Worm (Caenorhabditis elegans) whole organism, young adult: ENCODE results near the gene sqd-1.

Source experiments
- B0261.1 ChIP-seq: sonication (generic microtip); optimal IDR thresholded peaks from 2 replicates; lab custom pipeline; 2016; ENCODE audit warnings: mild to moderate bottlenecking, missing genetic modification characterization, moderate library complexity, missing compliant biosample characterization
- B0336.3 ChIP-seq: fragments of 200-800 bp; sonication (Bioruptor generic); IDR thresholded peaks from 2 replicates; pipeline ENCODE4 v1.3.6; 2022; ENCODE audit warnings: missing genetic modification characterization, missing compliant biosample characterization
- C06A6.2 ChIP-seq: fragments of 200-800 bp; sonication (Bioruptor generic); conservative IDR thresholded peaks from 2 replicates; pipeline ENCODE4 v1.3.6; 2022; ENCODE audit warnings: missing genetic modification characterization, missing compliant biosample characterization
- C17E4.6 ChIP-seq: fragments of 200-800 bp; sonication (Bioruptor generic); IDR thresholded peaks from 2 replicates; pipeline ENCODE4 v1.3.6; 2022; ENCODE audit warnings: missing genetic modification reagents, missing genetic modification characterization, missing compliant biosample characterization
- D2030.7 ChIP-seq: fragments of 200-800 bp; sonication (Bioruptor generic); IDR thresholded peaks from 2 replicates; pipeline ENCODE4 v1.3.6; 2022; ENCODE audit warnings: missing genetic modification reagents, missing genetic modification characterization, missing compliant biosample characterization
- F10E7.11 ChIP-seq: sonication (generic microtip); optimal IDR thresholded peaks from 2 replicates; lab custom pipeline; 2017; ENCODE audit warnings: mild to moderate bottlenecking, missing genetic modification characterization, moderate library complexity, missing compliant biosample characterization
- F22D6.2 ChIP-seq: sonication (generic microtip); optimal IDR thresholded peaks from 2 replicates; lab custom pipeline; 2016; ENCODE audit warnings: mild to moderate bottlenecking, missing genetic modification characterization, missing compliant biosample characterization
- F33H1.4 ChIP-seq: fragments of 200-800 bp; sonication (Bioruptor generic); IDR thresholded peaks from 2 replicates; pipeline ENCODE4 v1.3.6; 2022; ENCODE audit warnings: missing genetic modification reagents, missing genetic modification characterization, missing compliant biosample characterization
- F49E8.2 ChIP-seq: sonication (generic microtip); optimal IDR thresholded peaks from 3 replicates; lab custom pipeline; 2017; ENCODE audit warnings: missing genetic modification characterization, mild to moderate bottlenecking, missing compliant biosample characterization, antibody characterized with exemption, moderate library complexity; ENCODE audit not compliant: insufficient read depth
- F57C9.4 ChIP-seq: sonication (generic microtip); optimal IDR thresholded peaks from 2 replicates; lab custom pipeline; 2017; ENCODE audit warnings: mild to moderate bottlenecking, missing genetic modification characterization, missing compliant biosample characterization
- K12H6.12 ChIP-seq: fragments of 200-800 bp; sonication (Bioruptor generic); optimal IDR thresholded peaks from 2 replicates; lab custom pipeline; 2018; ENCODE audit warnings: mild to moderate bottlenecking, missing genetic modification characterization, missing compliant biosample characterization
- T07F8.4 ChIP-seq: sonication (generic microtip); optimal IDR thresholded peaks from 2 replicates; lab custom pipeline; 2016; ENCODE audit warnings: mild to moderate bottlenecking, missing genetic modification characterization, moderate library complexity, missing compliant biosample characterization
- T26A5.8 ChIP-seq: sonication (generic microtip); optimal IDR thresholded peaks from 2 replicates; lab custom pipeline; 2016; ENCODE audit warnings: missing genetic modification characterization, missing compliant biosample characterization
- Y53F4B.3 ChIP-seq: fragments of 200-800 bp; sonication (Bioruptor generic); IDR thresholded peaks from 2 replicates; pipeline ENCODE4 v1.3.6; 2022; ENCODE audit warnings: missing genetic modification reagents, missing genetic modification characterization, missing compliant biosample characterization
- Y53G8AR.9 ChIP-seq: fragments of 200-800 bp; sonication (Bioruptor generic); conservative IDR thresholded peaks from 2 replicates; pipeline ENCODE4 v1.3.6; 2022; ENCODE audit warnings: missing genetic modification reagents, missing genetic modification characterization, missing compliant biosample characterization
- akir-1 ChIP-seq: fragments of 200-800 bp; sonication (Bioruptor generic); optimal IDR thresholded peaks from 2 replicates; lab custom pipeline; 2018; ENCODE audit warnings: mild to moderate bottlenecking, missing genetic modification characterization, moderate library complexity, missing compliant biosample characterization
- attf-5 ChIP-seq: fragments of 200-800 bp; sonication (Bioruptor generic); optimal IDR thresholded peaks from 2 replicates; lab custom pipeline; 2018; ENCODE audit warnings: mild to moderate bottlenecking, missing genetic modification characterization, missing compliant biosample characterization
- bed-1 ChIP-seq: fragments of 200-800 bp; sonication (Bioruptor generic); IDR thresholded peaks from 2 replicates; pipeline ENCODE4 v1.3.6; 2022; ENCODE audit warnings: missing genetic modification reagents, missing genetic modification characterization, missing compliant biosample characterization
- ceh-40 ChIP-seq: fragments of 200-800 bp; sonication (Bioruptor generic); IDR thresholded peaks from 2 replicates; pipeline ENCODE4 v1.3.6; 2022; ENCODE audit warnings: missing genetic modification characterization, missing compliant biosample characterization
- chd-7 ChIP-seq: sonication (generic microtip); optimal IDR thresholded peaks from 2 replicates; lab custom pipeline; 2016; ENCODE audit warnings: mild to moderate bottlenecking, missing genetic modification characterization, moderate library complexity, missing compliant biosample characterization
- dpl-1 ChIP-seq: fragments of 150-350 bp; optimal IDR thresholded peaks from 2 replicates; lab custom pipeline; 2014; ENCODE audit warnings: missing biosample characterization, missing genetic modification reagents, missing genetic modification characterization
- egl-44 ChIP-seq: fragments of 200-800 bp; sonication (Bioruptor generic); IDR thresholded peaks from 2 replicates; pipeline ENCODE4 v1.3.6; 2022; ENCODE audit warnings: missing genetic modification reagents, missing genetic modification characterization, missing compliant biosample characterization
- him-1 ChIP-seq: sonication (generic microtip); optimal IDR thresholded peaks from 2 replicates; lab custom pipeline; 2016; ENCODE audit warnings: missing genotype, missing genetic modification reagents, missing genetic modification characterization, missing compliant biosample characterization
- hlh-12 ChIP-seq: sonication (generic microtip); optimal IDR thresholded peaks from 2 replicates; lab custom pipeline; 2016; ENCODE audit warnings: missing genetic modification characterization, missing compliant biosample characterization
- hmg-1.2 ChIP-seq: fragments of 200-800 bp; sonication (Bioruptor generic); IDR thresholded peaks from 2 replicates; pipeline ENCODE4 v1.3.6; 2022; ENCODE audit warnings: missing genetic modification reagents, missing genetic modification characterization, missing compliant biosample characterization
- let-607 ChIP-seq, 2 experiments: fragments of 200-800 bp in 1 of 2; sonication (Bioruptor generic) in 1 of 2; sonication (generic microtip) in 1 of 2; optimal IDR thresholded peaks; 2 replicates each; lab custom pipeline; 2016 to 2018; ENCODE audit warnings: mild to moderate bottlenecking in 2 of 2, missing compliant biosample characterization in 2 of 2, missing genetic modification characterization in 2 of 2, moderate library complexity in 2 of 2, missing genotype in 1 of 2
- lin-26 ChIP-seq: fragments of 200-800 bp; sonication (Bioruptor generic); IDR thresholded peaks from 2 replicates; pipeline ENCODE4 v1.3.6; 2022; ENCODE audit warnings: missing genetic modification reagents, missing genetic modification characterization, missing compliant biosample characterization
- lsy-27 ChIP-seq: sonication (generic microtip); optimal IDR thresholded peaks from 2 replicates; lab custom pipeline; 2017; ENCODE audit warnings: missing genetic modification characterization, mild to moderate bottlenecking, missing compliant biosample characterization, antibody characterized with exemption, missing genotype, borderline replicate concordance; ENCODE audit not compliant: insufficient read depth
- madf-10 ChIP-seq: sonication (generic microtip); optimal IDR thresholded peaks from 2 replicates; lab custom pipeline; 2016; ENCODE audit warnings: mild to moderate bottlenecking, missing genetic modification characterization, missing compliant biosample characterization
- mxl-1 ChIP-seq: sonication (generic microtip); optimal IDR thresholded peaks from 2 replicates; lab custom pipeline; 2016; ENCODE audit warnings: missing genetic modification characterization, missing compliant biosample characterization
- nfyb-1 ChIP-seq: fragments of 200-800 bp; sonication (Bioruptor generic); IDR thresholded peaks from 2 replicates; pipeline ENCODE4 v1.3.6; 2022; ENCODE audit warnings: missing genetic modification reagents, missing genetic modification characterization, missing compliant biosample characterization
- nhr-179 ChIP-seq: sonication (generic microtip); optimal IDR thresholded peaks from 2 replicates; lab custom pipeline; 2016; ENCODE audit warnings: mild to moderate bottlenecking, missing genetic modification characterization, missing compliant biosample characterization
- pha-4 ChIP-seq: fragments of 150-350 bp; sonication (generic microtip); optimal IDR thresholded peaks from 2 replicates; lab custom pipeline; 2014; ENCODE audit warnings: missing biosample characterization, missing genetic modification reagents, missing genetic modification characterization
- rcor-1 ChIP-seq: fragments of 200-800 bp; sonication (Bioruptor generic); IDR thresholded peaks from 2 replicates; pipeline ENCODE4 v1.3.6; 2022; ENCODE audit warnings: missing genetic modification reagents, missing genetic modification characterization, missing compliant biosample characterization
- rpc-1 ChIP-seq, 2 experiments: fragments of 150-350 bp in 1 of 2; sonication (generic microtip) in 1 of 2; optimal IDR thresholded peaks; 2 replicates each; lab custom pipeline; 2014 to 2018; ENCODE audit warnings: missing biosample characterization in 1 of 2, missing genetic modification characterization in 1 of 2, missing genetic modification reagents in 1 of 2, missing genotype in 1 of 2
- sea-2 ChIP-seq: fragments of 200-800 bp; sonication (Bioruptor generic); IDR thresholded peaks from 2 replicates; pipeline ENCODE4 v1.3.6; 2022; ENCODE audit warnings: missing genetic modification characterization, missing compliant biosample characterization
- snpc-3.4 ChIP-seq: sonication (generic microtip); optimal IDR thresholded peaks from 2 replicates; lab custom pipeline; 2017; ENCODE audit warnings: missing genetic modification characterization, mild to moderate bottlenecking, missing compliant biosample characterization, antibody characterized with exemption, moderate library complexity, missing genotype, missing genetic modification reagents
- snpc-4 ChIP-seq, 5 experiments: fragments of 150-350 bp in 1 of 5; sonication (generic microtip) in 4 of 5; optimal IDR thresholded peaks; 2 replicates each; lab custom pipeline; 2014 to 2018; ENCODE audit warnings: missing genetic modification characterization in 5 of 5, missing biosample characterization in 3 of 5, antibody characterized with exemption in 2 of 5, mild to moderate bottlenecking in 2 of 5, missing compliant biosample characterization in 2 of 5, missing genotype in 2 of 5, moderate library complexity in 2 of 5, missing genetic modification reagents in 1 of 5
- sptf-2 ChIP-seq: fragments of 200-800 bp; sonication (Bioruptor generic); optimal IDR thresholded peaks from 2 replicates; lab custom pipeline; 2018; ENCODE audit warnings: mild to moderate bottlenecking, missing genetic modification characterization, missing compliant biosample characterization
- tbp1 ChIP-seq: fragments of 200-800 bp; sonication (Bioruptor generic); optimal IDR thresholded peaks from 2 replicates; lab custom pipeline; 2018; ENCODE audit warnings: mild to moderate bottlenecking, missing genetic modification characterization, missing compliant biosample characterization
- tbx-9 ChIP-seq: sonication (generic microtip); optimal IDR thresholded peaks from 2 replicates; lab custom pipeline; 2016; ENCODE audit warnings: borderline replicate concordance, missing genetic modification characterization, inconsistent platforms, missing compliant biosample characterization
- tlf-1 ChIP-seq: fragments of 200-800 bp; sonication (Bioruptor generic); optimal IDR thresholded peaks from 2 replicates; lab custom pipeline; 2018; ENCODE audit warnings: mild to moderate bottlenecking, missing genetic modification characterization, missing compliant biosample characterization
- zfh-2 ChIP-seq: fragments of 200-800 bp; sonication (Bioruptor generic); conservative IDR thresholded peaks from 2 replicates; pipeline ENCODE4 v1.3.6; 2022; ENCODE audit warnings: missing genetic modification reagents, missing genetic modification characterization, missing compliant biosample characterization
- ztf-18 ChIP-seq: sonication (generic microtip); optimal IDR thresholded peaks from 2 replicates; lab custom pipeline; 2016; ENCODE audit warnings: missing genotype, mild to moderate bottlenecking, missing genetic modification characterization, missing compliant biosample characterization
- ztf-28 ChIP-seq: fragments of 200-800 bp; sonication (Bioruptor generic); IDR thresholded peaks from 2 replicates; pipeline ENCODE4 v1.3.6; 2022; ENCODE audit warnings: missing genetic modification reagents, missing genetic modification characterization, missing compliant biosample characterization
- ztf-6 ChIP-seq: fragments of 200-800 bp; sonication (Bioruptor generic); IDR thresholded peaks from 2 replicates; pipeline ENCODE4 v1.3.6; 2022; ENCODE audit warnings: missing genetic modification reagents, missing genetic modification characterization, missing compliant biosample characterization

The sqd-1 gene

ce11 chrIV:6323654-6324224 is at the start of gene sqd-1:
sqd-1 (plus strand) TSS chrIV:6324174.
- TF ChIP-seq hmg-1.2 (GFP tag; lab: Robert Waterston, UW) (peak; percentile 82), him-1 (tag; lab: Kevin White, UChicago) (no peak), tlf-1 (GFP tag; lab: Kevin White, UChicago) (peak; percentile 93), T07F8.4 (no peak), B0336.3 (GFP tag; lab: Robert Waterston, UW) (peak; percentile 93), F22D6.2 (tag; lab: Kevin White, UChicago) (peak; percentile 81), ztf-28 (GFP tag; lab: Robert Waterston, UW) (peak; percentile 96), bed-1 (GFP tag; lab: Robert Waterston, UW) (0 out of 2 replicates have a peak, but pooled peaks have one; percentile 33), nhr-179 (tag; lab: Kevin White, UChicago) (no peak), let-607 (tag; optimal IDR thresholded peaks at IDR 0.05; lab: Kevin White, UChicago) (peak; percentile 84 to 93), egl-44 (GFP tag; lab: Robert Waterston, UW) (peak; percentile 86; the same call in 1 of the 2 replicates), T26A5.8 (tag; lab: Kevin White, UChicago) (peak; percentile 9), snpc-3.4 (tag; lab: Kevin White, UChicago) (peak; percentile 83), rpc-1 (optimal IDR thresholded peaks at IDR 0.05; lab: Kevin White, UChicago) (peak; percentile 14), rpc-1 (tag; optimal IDR thresholded peaks at IDR 0.05; lab: Kevin White, UChicago) (no peak), Y53F4B.3 (GFP tag; lab: Robert Waterston, UW) (peak; percentile 81), ceh-40 (GFP tag; lab: Robert Waterston, UW) (0 out of 2 replicates have a peak, but pooled peaks have one; percentile 55), mxl-1 (tag; lab: Kevin White, UChicago) (no peak), ztf-6 (GFP tag; lab: Robert Waterston, UW) (peak; percentile 78), sptf-2 (GFP tag; lab: Kevin White, UChicago) (no peak), C17E4.6 (GFP tag; lab: Robert Waterston, UW) (peak; percentile 92), akir-1 (GFP tag; lab: Kevin White, UChicago) (no peak), madf-10 (tag; lab: Kevin White, UChicago) (peak; percentile 84), Y53G8AR.9 (GFP tag; lab: Robert Waterston, UW) (peak; percentile 96), F57C9.4 (tag; lab: Kevin White, UChicago) (peak; percentile 79), rcor-1 (GFP tag; lab: Robert Waterston, UW) (peak; percentile 91), C06A6.2 (GFP tag; lab: Robert Waterston, UW) (peak; percentile 90), lin-26 (GFP tag; lab: Robert Waterston, UW) (peak; percentile 71; the same call in 1 of the 2 replicates), K12H6.12 (tag; lab: Kevin White, UChicago) (peak; percentile 91), attf-5 (GFP tag; lab: Kevin White, UChicago) (peak; percentile 88), F49E8.2 (tag; lab: Kevin White, UChicago) (peak; percentile 78), snpc-4 (GFP tag; optimal IDR thresholded peaks at IDR 0.05; lab: Kevin White, UChicago) (peak; percentile 79), snpc-4 (tag; optimal IDR thresholded peaks at IDR 0.05; lab: Kevin White, UChicago) (peak; percentile 83 to 91 (median 86)), hlh-12 (tag; lab: Kevin White, UChicago) (no peak), sea-2 (GFP tag; lab: Robert Waterston, UW) (peak; percentile 81; the same call in 1 of the 2 replicates), F10E7.11 (tag; lab: Kevin White, UChicago) (no peak), lsy-27 (tag; lab: Kevin White, UChicago) (peak; percentile 2), chd-7 (peak; percentile 90), pha-4 (tag; lab: Kevin White, UChicago) (peak; percentile 47), zfh-2 (GFP tag; lab: Robert Waterston, UW) (peak; percentile 90), nfyb-1 (GFP tag; lab: Robert Waterston, UW) (peak; percentile 96), F33H1.4 (GFP tag; lab: Robert Waterston, UW) (peak; percentile 100), tbp1 (peak; percentile 75), tbx-9 (no peak), ztf-18 (tag; lab: Kevin White, UChicago) (peak; percentile 48), dpl-1 (GFP tag; lab: Kevin White, UChicago) (peak; percentile 61), D2030.7 (peak; percentile 89), B0261.1 (tag; lab: Kevin White, UChicago) (peak; percentile 16)
